Worm (Caenorhabditis elegans) whole organism, L3 larva: Measurements from ENCODE around the gene wago-10.

ENCODE experiments used
- R02D3.7 ChIP-seq: fragments of 150-350 bp; optimal IDR thresholded peaks from 2 replicates; lab custom pipeline; 2014; ENCODE audit warnings: missing biosample characterization, missing genetic modification characterization
- ama-1 ChIP-seq: fragments of 150-350 bp; optimal IDR thresholded peaks from 2 replicates; lab custom pipeline; 2018
- ceh-28 ChIP-seq: fragments of 150-350 bp; optimal IDR thresholded peaks from 2 replicates; lab custom pipeline; 2014; ENCODE audit warnings: missing biosample characterization, missing genetic modification reagents, missing genetic modification characterization
- ceh-9 ChIP-seq: sonication (generic microtip); optimal IDR thresholded peaks from 2 replicates; lab custom pipeline; 2018; ENCODE audit warnings: missing biosample characterization, missing genetic modification characterization
- daf-12 ChIP-seq: fragments of 150-350 bp; optimal IDR thresholded peaks from 2 replicates; lab custom pipeline; 2014; ENCODE audit warnings: missing biosample characterization, missing genetic modification reagents, missing genetic modification characterization
- egl-5 ChIP-seq: fragments of 150-350 bp; optimal IDR thresholded peaks from 2 replicates; lab custom pipeline; 2017; ENCODE audit warnings: missing biosample characterization, missing genetic modification reagents, missing genetic modification characterization, inconsistent platforms
- elt-2 ChIP-seq: sonication (generic microtip); optimal IDR thresholded peaks from 2 replicates; lab custom pipeline; 2016; ENCODE audit warnings: missing genetic modification reagents, mild to moderate bottlenecking, missing genetic modification characterization, missing compliant biosample characterization
- elt-3 ChIP-seq, 3 experiments: fragments of 150-350 bp in 1 of 3; sonication (generic microtip) in 2 of 3; optimal IDR thresholded peaks; 2 replicates in 2 of 3; 4 replicates in 1 of 3; lab custom pipeline; 2014 to 2017; ENCODE audit warnings: missing biosample characterization in 3 of 3, missing genetic modification characterization in 3 of 3
- fkh-10 ChIP-seq: sonication (generic microtip); optimal IDR thresholded peaks from 2 replicates; lab custom pipeline; 2017; ENCODE audit warnings: missing biosample characterization, missing genetic modification reagents, missing genetic modification characterization
- lin-15B ChIP-seq: fragments of 150-350 bp; optimal IDR thresholded peaks from 2 replicates; lab custom pipeline; 2014; ENCODE audit warnings: missing biosample characterization, missing genetic modification characterization
- lsy-12 ChIP-seq: sonication (generic microtip); optimal IDR thresholded peaks from 2 replicates; lab custom pipeline; 2016; ENCODE audit warnings: mild to moderate bottlenecking, missing genetic modification characterization, missing compliant biosample characterization
- mdl-1 ChIP-seq: fragments of 150-350 bp; optimal IDR thresholded peaks from 2 replicates; lab custom pipeline; 2014; ENCODE audit warnings: missing biosample characterization, missing genetic modification characterization
- nfya-1 ChIP-seq: sonication (generic microtip); optimal IDR thresholded peaks from 2 replicates; lab custom pipeline; 2017; ENCODE audit warnings: missing genetic modification characterization, mild to moderate bottlenecking, missing compliant biosample characterization, antibody characterized with exemption, moderate library complexity; ENCODE audit not compliant: insufficient read depth
- nhr-11 ChIP-seq: fragments of 150-350 bp; optimal IDR thresholded peaks from 2 replicates; lab custom pipeline; 2014; ENCODE audit warnings: missing biosample characterization, missing genetic modification characterization
- nhr-12 ChIP-seq: fragments of 150-350 bp; optimal IDR thresholded peaks from 2 replicates; lab custom pipeline; 2014; ENCODE audit warnings: missing biosample characterization, missing genetic modification characterization
- nhr-23 ChIP-seq: fragments of 150-350 bp; optimal IDR thresholded peaks from 2 replicates; lab custom pipeline; 2014; ENCODE audit warnings: missing biosample characterization, missing genetic modification reagents, missing genetic modification characterization
- nhr-237 ChIP-seq: fragments of 150-350 bp; optimal IDR thresholded peaks from 2 replicates; lab custom pipeline; 2014; ENCODE audit warnings: missing biosample characterization, missing genetic modification characterization
- nhr-25 ChIP-seq: sonication (generic microtip); optimal IDR thresholded peaks from 2 replicates; lab custom pipeline; 2017; ENCODE audit warnings: missing biosample characterization, missing genetic modification characterization
- nhr-28 ChIP-seq: fragments of 150-350 bp; optimal IDR thresholded peaks from 2 replicates; lab custom pipeline; 2014; ENCODE audit warnings: missing biosample characterization, missing genetic modification characterization
- nhr-77 ChIP-seq: fragments of 150-350 bp; optimal IDR thresholded peaks from 2 replicates; lab custom pipeline; 2014; ENCODE audit warnings: missing biosample characterization, missing genetic modification characterization
- pha-4 ChIP-seq: fragments of 150-350 bp; optimal IDR thresholded peaks from 2 replicates; lab custom pipeline; 2014; ENCODE audit warnings: missing biosample characterization, missing genetic modification reagents, missing genetic modification characterization
- pqm-1 ChIP-seq: fragments of 150-350 bp; optimal IDR thresholded peaks from 2 replicates; lab custom pipeline; 2017; ENCODE audit warnings: missing biosample characterization, missing genetic modification characterization, inconsistent platforms
- skn-1 ChIP-seq: fragments of 150-350 bp; optimal IDR thresholded peaks from 2 replicates; lab custom pipeline; 2014; ENCODE audit warnings: missing biosample characterization, missing genetic modification characterization
- snpc-4 ChIP-seq: fragments of 150-350 bp; optimal IDR thresholded peaks from 2 replicates; lab custom pipeline; 2014; ENCODE audit warnings: missing biosample characterization, missing genetic modification characterization
- zag-1 ChIP-seq: fragments of 150-350 bp; optimal IDR thresholded peaks from 2 replicates; lab custom pipeline; 2014; ENCODE audit warnings: missing biosample characterization, missing genetic modification characterization
- ztf-11 ChIP-seq: fragments of 150-350 bp; optimal IDR thresholded peaks from 2 replicates; lab custom pipeline; 2014; ENCODE audit warnings: missing biosample characterization, missing genetic modification characterization

Gene wago-10

DNA sequence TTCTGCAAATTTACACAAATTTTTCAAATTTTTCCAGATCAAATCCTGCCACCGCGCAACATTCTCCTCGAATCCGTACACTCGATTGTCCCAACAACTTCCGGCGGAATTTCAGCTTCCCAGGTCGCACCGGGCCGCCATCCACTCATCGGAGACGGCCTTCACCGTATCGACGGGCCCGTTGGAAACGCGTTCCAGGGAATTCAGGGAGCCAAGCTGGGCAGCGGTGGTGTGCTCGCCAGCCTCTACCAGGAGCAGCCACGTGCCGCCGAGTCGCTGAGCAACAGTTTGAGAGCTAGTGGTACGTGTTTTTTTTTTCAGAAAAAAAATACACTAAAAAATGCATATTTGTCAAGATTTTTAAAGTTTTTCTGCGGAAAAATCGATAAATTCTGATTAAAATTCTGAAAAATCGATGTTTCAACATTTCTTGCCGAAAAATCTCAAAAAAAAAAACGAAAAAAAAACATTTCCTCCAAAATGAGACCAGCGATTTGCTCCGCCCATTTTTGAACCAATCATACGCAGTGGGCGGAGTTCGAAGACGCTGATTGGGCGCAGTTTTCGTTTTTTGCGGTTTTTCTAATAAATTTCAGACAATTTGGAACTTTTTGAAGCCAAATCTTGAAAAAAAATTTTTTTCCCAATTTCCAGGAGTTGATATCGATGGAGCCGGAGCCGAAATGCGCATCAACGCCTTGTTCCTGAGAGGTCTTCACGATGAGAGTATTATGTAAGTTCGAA, 13.9 kb downstream of the wago-10 start:
- TF ChIP-seq pqm-1 (no peak), nfya-1 (peak; percentile 93)

DNA sequence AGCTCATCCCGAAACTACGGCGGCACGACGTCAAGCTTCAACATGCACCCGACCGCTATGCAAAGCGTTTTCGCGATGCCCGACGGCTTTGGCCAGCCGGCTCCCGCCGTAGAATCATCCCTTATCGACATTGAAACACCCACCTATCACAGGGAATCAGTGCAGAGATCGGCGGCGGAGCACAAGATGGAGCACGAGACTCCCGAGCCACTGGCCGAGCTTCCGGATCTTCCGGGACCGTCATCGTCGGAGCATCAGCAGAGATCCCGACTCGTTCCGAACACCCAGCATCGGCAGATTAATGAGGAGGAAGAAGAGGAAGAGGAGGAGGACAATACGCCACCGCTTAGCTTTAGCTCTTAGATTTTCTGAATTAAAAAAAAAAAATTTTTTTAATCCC, 15.2 kb downstream of the wago-10 start:
- TF ChIP-seq nhr-28 (tag; lab: Kevin White, UChicago): no peak
- no peak for TF ChIP-seq egl-5 (tag; lab: Kevin White, UChicago)
- TF ChIP-seq, all 47 proteins: peak for 0

DNA sequence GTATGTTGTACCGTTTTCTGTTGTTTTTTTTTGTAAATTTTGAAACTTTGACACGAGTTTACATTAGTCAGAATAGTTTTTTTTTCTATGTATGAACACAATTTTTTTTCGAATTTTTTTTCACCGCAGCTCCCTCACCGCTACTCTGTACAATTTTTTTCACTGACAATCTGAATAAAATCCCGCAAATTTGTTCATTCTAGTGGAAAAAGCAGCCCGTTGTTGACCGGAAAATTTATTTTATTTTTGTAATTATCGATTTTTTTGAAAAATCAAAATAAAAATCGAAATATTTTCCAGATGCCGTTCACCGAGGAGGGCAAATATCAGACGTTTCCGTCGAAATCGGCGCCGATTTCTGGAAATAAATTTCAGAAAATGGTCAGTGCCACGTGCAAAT, 16.2 kb downstream of the wago-10 start, which contains the start of gene T22H9.1:
Gene T22H9.1, plus strand, starts transcription at position 301 of the 400 bp plus-strand sequence.
- TF ChIP-seq nfya-1 (no peak), ama-1 (lab: Kevin White, UChicago) (peak; percentile 1)

DNA sequence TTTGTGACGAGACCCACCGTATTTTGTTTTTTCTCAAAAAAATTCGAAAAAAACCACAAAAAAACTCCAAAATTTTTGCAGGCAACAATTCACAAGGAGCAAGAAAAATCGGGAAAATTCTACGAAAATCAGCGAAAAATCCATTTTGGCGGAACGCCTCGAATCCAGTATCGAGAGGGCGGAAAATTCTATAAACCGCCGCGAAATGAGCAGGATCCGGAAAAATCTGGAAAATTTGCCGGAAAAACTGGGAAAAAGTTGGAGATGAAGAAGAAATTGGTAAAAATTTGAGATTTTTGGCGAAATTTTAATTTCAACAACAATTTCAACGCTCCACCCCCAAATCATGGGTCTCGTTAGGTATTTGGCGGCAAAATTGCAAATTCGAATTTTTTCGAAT, 16.8 kb downstream of the wago-10 start:
- TF ChIP-seq lsy-12 (tag; lab: Kevin White, UChicago) (no peak), skn-1 (tag; lab: Kevin White, UChicago) (no peak), ama-1 (lab: Kevin White, UChicago) (no peak), nhr-25 (tag; lab: Kevin White, UChicago) (no peak), daf-12 (tag; lab: Kevin White, UChicago) (no peak), nhr-77 (tag; lab: Kevin White, UChicago) (no peak)

DNA sequence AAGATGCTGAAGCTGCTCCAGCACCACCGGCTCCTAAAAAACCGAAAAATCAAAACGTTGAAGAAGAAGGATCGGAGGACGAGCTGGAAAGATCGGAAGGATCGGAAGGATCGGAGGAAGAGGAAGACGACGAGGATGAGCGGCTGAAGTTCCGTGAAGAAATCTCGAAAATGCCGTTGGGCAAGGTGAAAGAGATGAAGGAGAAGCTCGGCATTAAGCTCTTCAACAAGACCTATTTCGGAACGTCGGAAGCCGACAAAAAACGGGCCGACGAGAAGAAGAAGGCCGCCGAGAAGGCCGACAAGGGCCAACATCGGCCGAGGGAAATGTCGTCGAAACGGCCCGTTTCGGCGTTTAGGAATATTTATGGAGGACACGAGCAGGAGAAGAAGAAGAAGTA, 18.1 kb downstream of the wago-10 start:
- TF ChIP-seq R02D3.7 (tag; lab: Kevin White, UChicago) (no peak), pha-4 (tag; lab: Kevin White, UChicago) (no peak), nhr-11 (no peak), zag-1 (tag; lab: Kevin White, UChicago) (no peak), lsy-12 (tag; lab: Kevin White, UChicago) (no peak), snpc-4 (tag; lab: Kevin White, UChicago) (no peak), nhr-25 (tag; lab: Kevin White, UChicago) (no peak), fkh-10 (no peak), egl-5 (tag; lab: Kevin White, UChicago) (no peak), ztf-11 (no peak), elt-3 (tag; optimal IDR thresholded peaks at IDR 0.05; lab: Kevin White, UChicago) (no peak), ceh-9 (tag; lab: Kevin White, UChicago) (no peak)

DNA sequence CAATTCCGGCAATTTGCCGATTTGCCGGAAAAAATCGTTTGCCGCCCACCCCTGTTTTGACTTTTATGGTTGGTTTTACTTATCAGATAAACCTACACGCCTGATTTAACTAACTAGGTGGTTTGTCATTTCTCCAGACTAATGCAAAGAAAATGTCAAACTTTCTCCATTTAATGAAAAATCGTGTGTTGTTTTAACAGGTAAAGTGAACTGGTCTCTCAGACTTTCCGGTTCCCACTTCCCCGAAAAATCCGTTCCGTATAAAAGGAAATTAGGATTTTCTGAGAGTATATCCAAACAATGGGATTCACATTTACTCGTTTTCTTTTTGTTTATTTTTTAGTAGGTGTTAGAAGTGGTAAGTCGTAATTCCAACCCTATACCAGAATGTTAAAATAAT, 21.4 kb downstream of the wago-10 start, which contains the start of gene mltn-6:
Gene mltn-6, plus strand, starts transcription at position 301 of the 400 bp plus-strand sequence.
- TF ChIP-seq nhr-23 (tag; lab: Kevin White, UChicago): no peak
- no peak for TF ChIP-seq fkh-10
- no peak for TF ChIP-seq daf-12 (tag; lab: Kevin White, UChicago)
- no peak for TF ChIP-seq lin-15B
- TF ChIP-seq pqm-1: no peak
- TF ChIP-seq mdl-1 (tag; lab: Kevin White, UChicago): no peak
- TF ChIP-seq, all 47 proteins: peak for 0

DNA sequence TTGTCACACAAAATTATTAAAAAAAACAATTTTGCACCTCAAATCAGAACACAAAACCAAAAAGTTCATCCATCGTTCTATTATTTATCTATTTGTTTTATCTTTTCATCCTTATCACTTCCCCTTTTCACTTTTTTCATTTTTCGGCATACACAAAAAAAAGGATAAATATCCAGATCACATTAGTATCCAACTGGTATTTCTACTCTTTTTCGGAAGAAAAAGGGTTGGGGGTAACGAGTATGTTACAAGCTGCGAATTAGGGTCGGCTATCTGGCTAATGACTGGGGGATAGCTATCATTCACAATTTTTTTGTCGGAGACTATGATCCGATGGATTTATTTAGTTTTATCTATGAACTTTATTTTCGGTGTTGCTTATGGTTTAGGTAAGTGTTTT, 26.8 kb downstream of the wago-10 start, which contains the start of gene mltn-7:
Gene mltn-7, plus strand, starts transcription at position 301 of the 400 bp plus-strand sequence.
- TF ChIP-seq elt-2 (tag; lab: Kevin White, UChicago) (no peak), lin-15B (no peak)

DNA sequence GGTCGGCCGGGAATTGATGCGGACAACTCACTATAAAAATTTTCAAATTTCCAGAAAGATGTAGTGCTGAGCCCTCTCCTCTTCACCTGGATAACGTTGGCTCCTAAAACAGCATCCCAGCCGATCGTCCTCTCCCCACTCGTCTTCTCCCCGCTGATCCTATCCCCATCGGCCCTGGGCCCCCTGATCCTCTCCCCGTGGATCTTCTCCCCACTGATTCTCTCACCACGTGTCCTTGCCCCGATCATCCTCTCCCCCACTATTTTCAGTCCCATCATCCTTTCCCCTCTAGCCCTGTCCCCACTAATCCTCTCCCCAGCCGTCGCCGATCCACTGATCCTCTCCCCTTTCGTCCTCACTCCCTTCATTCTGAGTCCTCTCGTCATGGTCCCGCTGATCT, 30.0 kb downstream of the wago-10 start:
- TF ChIP-seq nhr-12 (tag; lab: Kevin White, UChicago) (no peak), ceh-28 (tag; lab: Kevin White, UChicago) (no peak), nhr-237 (tag; lab: Kevin White, UChicago) (no peak)
